Fruit fly (Drosophila melanogaster) whole organism, pupa: ENCODE measurements around the gene CG31191.

ENCODE experiments used
- CG10348 ChIP-seq: fragments of 200-800 bp; sonication (Bioruptor generic); IDR thresholded peaks from 2 replicates; pipeline ENCODE4 v1.3.6; 2022; ENCODE audit warnings: missing biosample characterization, missing genetic modification characterization
- CG12605 ChIP-seq: fragments of 200-800 bp; sonication (Bioruptor generic); IDR thresholded peaks from 2 replicates; pipeline ENCODE4 v1.3.6; 2022; ENCODE audit warnings: missing biosample characterization, missing genetic modification characterization
- CG13204 ChIP-seq: fragments of 200-800 bp; sonication (Bioruptor generic); optimal IDR thresholded peaks from 2 replicates; lab custom pipeline; 2018; ENCODE audit warnings: missing biosample characterization, mild to moderate bottlenecking, missing genetic modification characterization, moderate library complexity
- CG14655 ChIP-seq: fragments of 200-800 bp; sonication (Bioruptor generic); optimal IDR thresholded peaks from 3 replicates; lab custom pipeline; 2017; ENCODE audit warnings: mild to moderate bottlenecking, missing biosample characterization, missing genetic modification reagents, missing genetic modification characterization
- CG15710 ChIP-seq: fragments of 200-800 bp; sonication (Bioruptor generic); optimal IDR thresholded peaks from 2 replicates; lab custom pipeline; 2018; ENCODE audit warnings: missing biosample characterization, mild to moderate bottlenecking, missing genetic modification characterization, moderate library complexity
- CG17806 ChIP-seq: fragments of 200-800 bp; sonication (Bioruptor generic); optimal IDR thresholded peaks from 2 replicates; lab custom pipeline; 2018; ENCODE audit warnings: missing biosample characterization, mild to moderate bottlenecking, missing genetic modification characterization, moderate library complexity
- CG32121 ChIP-seq: fragments of 200-800 bp; sonication (Bioruptor generic); IDR thresholded peaks from 2 replicates; pipeline ENCODE4 v1.3.6; 2022; ENCODE audit warnings: missing biosample characterization, missing genetic modification characterization
- CG34367 ChIP-seq: fragments of 200-800 bp; sonication (Bioruptor generic); optimal IDR thresholded peaks from 2 replicates; lab custom pipeline; 2018; ENCODE audit warnings: missing biosample characterization, mild to moderate bottlenecking, missing genetic modification characterization
- CG4496 ChIP-seq: fragments of 200-800 bp; sonication (Bioruptor generic); IDR thresholded peaks from 3 replicates; pipeline ENCODE4 v1.3.6; 2022; ENCODE audit warnings: missing biosample characterization, missing genetic modification characterization
- CG8159 ChIP-seq: fragments of 200-800 bp; sonication (Bioruptor generic); optimal IDR thresholded peaks from 3 replicates; lab custom pipeline; 2018; ENCODE audit warnings: missing biosample characterization, mild to moderate bottlenecking, missing genetic modification characterization, moderate library complexity
- CG8301 ChIP-seq: fragments of 200-800 bp; sonication (Bioruptor generic); optimal IDR thresholded peaks from 2 replicates; lab custom pipeline; 2018; ENCODE audit warnings: missing biosample characterization, mild to moderate bottlenecking, missing genetic modification characterization
- CG9948 ChIP-seq: fragments of 200-800 bp; sonication (Bioruptor generic); optimal IDR thresholded peaks from 2 replicates; lab custom pipeline; 2018; ENCODE audit warnings: missing biosample characterization, mild to moderate bottlenecking, missing genetic modification characterization, moderate library complexity
- D1 ChIP-seq: fragments of 200-800 bp; sonication (Bioruptor generic); optimal IDR thresholded peaks from 2 replicates; lab custom pipeline; 2018; ENCODE audit warnings: missing biosample characterization, mild to moderate bottlenecking, missing genetic modification characterization, moderate library complexity
- EcR ChIP-seq: fragments of 200-800 bp; sonication (Bioruptor generic); optimal IDR thresholded peaks from 3 replicates; lab custom pipeline; 2019; ENCODE audit warnings: missing biosample characterization, missing genetic modification characterization, mild to moderate bottlenecking, moderate library complexity, missing genetic modification reagents
- Ets98B ChIP-seq: fragments of 200-800 bp; sonication (Bioruptor generic); IDR thresholded peaks from 2 replicates; pipeline ENCODE4 v1.3.6; 2022; ENCODE audit warnings: missing biosample characterization, missing genetic modification characterization
- Pif1A ChIP-seq: fragments of 200-800 bp; sonication (Bioruptor generic); optimal IDR thresholded peaks from 3 replicates; lab custom pipeline; 2016; ENCODE audit warnings: missing biosample characterization, missing genetic modification characterization
- Pif1B ChIP-seq: fragments of 200-800 bp; sonication (Bioruptor generic); optimal IDR thresholded peaks from 3 replicates; lab custom pipeline; 2016; ENCODE audit warnings: missing biosample characterization, missing genetic modification characterization
- Snoo ChIP-seq: fragments of 200-800 bp; sonication (Bioruptor generic); optimal IDR thresholded peaks from 3 replicates; lab custom pipeline; 2017; ENCODE audit warnings: missing biosample characterization, mild to moderate bottlenecking, missing genetic modification characterization, inconsistent platforms
- fd96Ca ChIP-seq: fragments of 200-800 bp; sonication (Bioruptor generic); IDR thresholded peaks from 3 replicates; pipeline ENCODE4 v1.3.6; 2022; ENCODE audit warnings: missing biosample characterization, missing genetic modification characterization
- gl ChIP-seq: fragments of 200-800 bp; sonication (Bioruptor generic); optimal IDR thresholded peaks from 2 replicates; lab custom pipeline; 2018; ENCODE audit warnings: missing biosample characterization, mild to moderate bottlenecking, missing genetic modification characterization
- rn ChIP-seq: fragments of 200-800 bp; sonication (Bioruptor generic); IDR thresholded peaks from 2 replicates; pipeline ENCODE4 v1.3.6; 2022; ENCODE audit warnings: missing biosample characterization, missing genetic modification characterization

Gene CG31191

dm6 chr3R:20984087-20984486 lies 38.8 kb upstream of the CG31191 start:
- TF ChIP-seq rn (GFP tag; lab: Robert Waterston, UW) (0 out of 2 replicates have a peak, but pooled peaks have one; percentile 6), CG32121 (GFP tag; lab: Robert Waterston, UW) (no peak), CG13204 (GFP tag; lab: Kevin White, UChicago) (no peak), CG9948 (no peak), CG12605 (GFP tag; lab: Robert Waterston, UW) (no peak), CG15710 (tag; lab: Kevin White, UChicago) (no peak), CG4496 (GFP tag; lab: Robert Waterston, UW) (no peak; the same call in 2 of the 3 replicates), fd96Ca (GFP tag; lab: Robert Waterston, UW) (0 out of 3 replicates have a peak, but pooled peaks have one; percentile 41), CG8301 (tag; lab: Kevin White, UChicago) (no peak), EcR (GFP tag; lab: Kevin White, UChicago) (no peak), CG34367 (tag; lab: Kevin White, UChicago) (no peak), Pif1B (GFP tag; lab: Kevin White, UChicago) (no peak)

dm6 chr3R:20977846-20978295 lies 32.5 kb upstream of the CG31191 start, which contains the start of gene Calx:
Gene Calx, plus strand, starts transcription at chr3R:20978183.
- TF ChIP-seq CG4496 (GFP tag; lab: Robert Waterston, UW) (no peak), Ets98B (GFP tag; lab: Robert Waterston, UW) (no peak), CG13204 (GFP tag; lab: Kevin White, UChicago) (no peak), CG34367 (tag; lab: Kevin White, UChicago) (no peak), CG10348 (no peak), D1 (tag; lab: Kevin White, UChicago) (no peak), CG15710 (tag; lab: Kevin White, UChicago) (no peak), CG9948 (no peak), CG8301 (tag; lab: Kevin White, UChicago) (no peak), CG17806 (tag; lab: Kevin White, UChicago) (no peak), Pif1B (GFP tag; lab: Kevin White, UChicago) (no peak), rn (GFP tag; lab: Robert Waterston, UW) (no peak), CG12605 (GFP tag; lab: Robert Waterston, UW) (no peak), Snoo (no peak), fd96Ca (GFP tag; lab: Robert Waterston, UW) (no peak), gl (no peak), CG14655 (GFP tag; lab: Kevin White, UChicago) (no peak)

dm6 chr3R:20976649-20977048 lies 31.3 kb upstream of the CG31191 start:
- no peak for TF ChIP-seq CG9948
- TF ChIP-seq fd96Ca (GFP tag; lab: Robert Waterston, UW), result no peak
- TF ChIP-seq, all 21 proteins: peak for 0

- TF ChIP-seq CG12605 (GFP tag; lab: Robert Waterston, UW), result no peak
- TF ChIP-seq CG4496 (GFP tag; lab: Robert Waterston, UW), result no peak
- TF ChIP-seq EcR (GFP tag; lab: Kevin White, UChicago), result no peak
- TF ChIP-seq Ets98B (GFP tag; lab: Robert Waterston, UW), result no peak
Measured at dm6 chr3R:20962965-20963364, 17.6 kb upstream of the CG31191 start.

dm6 chr3R:20961993-20962392 lies 16.7 kb upstream of the CG31191 start:
- TF ChIP-seq CG4496 (GFP tag; lab: Robert Waterston, UW), result no peak
- TF ChIP-seq EcR (GFP tag; lab: Kevin White, UChicago), result no peak
- TF ChIP-seq CG9948, result no peak
- TF ChIP-seq rn (GFP tag; lab: Robert Waterston, UW), result no peak

- TF ChIP-seq CG17806 (tag; lab: Kevin White, UChicago) (no peak), CG9948 (no peak), Pif1B (GFP tag; lab: Kevin White, UChicago) (no peak), CG13204 (GFP tag; lab: Kevin White, UChicago) (no peak), CG8159 (tag; lab: Kevin White, UChicago) (no peak), EcR (GFP tag; lab: Kevin White, UChicago) (no peak), CG32121 (GFP tag; lab: Robert Waterston, UW) (no peak)
Measured at dm6 chr3R:20960881-20961518, 15.7 kb upstream of the CG31191 start.

- no peak for TF ChIP-seq CG4496 (GFP tag; lab: Robert Waterston, UW)
- no peak for TF ChIP-seq CG12605 (GFP tag; lab: Robert Waterston, UW)
- no peak for TF ChIP-seq CG34367 (tag; lab: Kevin White, UChicago)
- no peak for TF ChIP-seq gl
- no peak for TF ChIP-seq CG8301 (tag; lab: Kevin White, UChicago)
- TF ChIP-seq CG13204 (GFP tag; lab: Kevin White, UChicago), result no peak
- TF ChIP-seq Pif1A (GFP tag; lab: Kevin White, UChicago), result no peak
Measured at dm6 chr3R:20958599-20959150, 13.3 kb upstream of the CG31191 start.
